Worm (Caenorhabditis elegans): ENCODE data around the gene F59B2.3.

F59B2.3 gene

DNA sequence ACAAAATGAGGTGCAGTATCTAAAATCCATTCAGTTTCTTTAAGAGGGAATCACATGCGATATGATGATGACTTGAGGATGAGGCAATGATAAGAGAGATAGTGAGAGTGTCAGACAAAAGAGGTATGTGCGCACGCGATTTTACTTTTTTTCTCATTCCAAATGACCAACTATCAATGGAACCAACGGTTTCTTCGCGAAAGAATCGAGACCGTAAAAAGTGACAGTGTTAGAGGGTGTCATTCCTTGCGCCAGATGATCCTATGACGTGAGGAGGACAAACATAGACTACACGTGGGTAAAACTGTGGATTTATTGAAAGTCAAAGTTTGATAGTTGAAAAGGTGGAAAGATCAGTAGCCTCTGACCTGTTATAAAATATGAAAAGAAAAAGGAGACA is 15.8 kb downstream of the F59B2.3 start (continued):
- TF ChIP-seq fkh-8 (tag; optimal IDR thresholded peaks at IDR 0.05) (no peak), C16A3.4 (tag; optimal IDR thresholded peaks at IDR 0.05) (peak; percentile 1), lir-3 (tag; optimal IDR thresholded peaks at IDR 0.05; ENCODE audit: poor library complexity) (peak; percentile 40), nhr-76 (tag; optimal IDR thresholded peaks at IDR 0.05) (no peak), mdl-1 (tag; optimal IDR thresholded peaks at IDR 0.05) (peak in 1 of 2 experiments; percentile 87), snpc-4 (tag; optimal IDR thresholded peaks at IDR 0.05) (no peak), nhr-85 (tag) (peak; percentile 69), blmp-1 (tag; optimal IDR thresholded peaks at IDR 0.05) (peak; percentile 97), pqm-1 (tag; optimal IDR thresholded peaks at IDR 0.05) (no peak), nhr-71 (tag; optimal IDR thresholded peaks at IDR 0.05) (peak; percentile 50), lsy-2 (tag; optimal IDR thresholded peaks at IDR 0.05) (peak in 1 of 2 experiments; percentile 46), nhr-77 (tag; optimal IDR thresholded peaks at IDR 0.05) (no peak)

DNA sequence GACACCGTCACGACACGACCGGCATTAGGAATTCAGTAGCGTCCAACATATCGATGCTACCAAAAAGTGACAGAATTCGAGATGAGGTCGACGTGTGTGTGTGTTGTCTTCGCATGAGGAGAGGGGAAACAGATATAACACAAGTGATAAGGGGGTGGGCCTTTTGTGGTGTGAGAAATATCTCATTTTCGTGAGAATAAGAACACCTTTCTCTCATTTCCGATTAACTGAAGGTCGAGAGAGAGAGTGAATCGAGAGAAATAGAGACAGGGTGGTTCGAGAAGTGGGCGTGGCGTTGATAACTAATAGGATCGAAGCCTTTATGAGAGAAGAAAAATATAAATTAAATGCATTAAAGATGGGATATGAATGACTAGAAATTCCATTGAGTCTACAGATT is 16.4 kb downstream of the F59B2.3 start:
- TF ChIP-seq isw-1 (GFP tag; IDR thresholded peaks at IDR 0.05) = no peak
- TF ChIP-seq unc-98 (GFP tag; IDR thresholded peaks at IDR 0.05) = no peak
- no peak for TF ChIP-seq C34B4.2 (tag; optimal IDR thresholded peaks at IDR 0.05)
- no peak for TF ChIP-seq pax-3 (tag; optimal IDR thresholded peaks at IDR 0.05)
- TF ChIP-seq ceh-90 (tag; optimal IDR thresholded peaks at IDR 0.05) = no peak
- no peak for TF ChIP-seq egl-27 (tag; optimal IDR thresholded peaks at IDR 0.05)
- no peak for TF ChIP-seq dpl-1 (GFP tag; optimal IDR thresholded peaks at IDR 0.05)
- TF ChIP-seq sup-37 (GFP tag; optimal IDR thresholded peaks at IDR 0.05) = no peak
- no peak for TF ChIP-seq ztf-11 (tag; optimal IDR thresholded peaks at IDR 0.05)
- no peak for TF ChIP-seq unc-130 (tag; optimal IDR thresholded peaks at IDR 0.05)
- TF ChIP-seq blmp-1 (tag; optimal IDR thresholded peaks at IDR 0.05) = peak; percentile 83
- no peak for TF ChIP-seq hpl-2 (GFP tag; optimal IDR thresholded peaks at IDR 0.05)
- TF ChIP-seq dsc-1 (tag; optimal IDR thresholded peaks at IDR 0.05) = peak; percentile 34
- TF ChIP-seq irx-1 (tag; optimal IDR thresholded peaks at IDR 0.05) = no peak
- no peak for TF ChIP-seq nhr-237 (tag; optimal IDR thresholded peaks at IDR 0.05)
- peak; percentile 33 for TF ChIP-seq snu-23 (GFP tag; optimal IDR thresholded peaks at IDR 0.05)
- peak in 3 of 6 experiments; percentile 38 to 69 (median 51) for TF ChIP-seq elt-3 (tag; optimal IDR thresholded peaks at IDR 0.05)
- peak; percentile 52 for TF ChIP-seq unc-86 (tag; optimal IDR thresholded peaks at IDR 0.05)
- TF ChIP-seq nhr-19 (GFP tag; conservative IDR thresholded peaks at IDR 0.05) = no peak
- TF ChIP-seq unc-62 (GFP tag; optimal IDR thresholded peaks at IDR 0.05) = no peak
- no peak for TF ChIP-seq pag-3 (tag; optimal IDR thresholded peaks at IDR 0.05; ENCODE audit: borderline replicate concordance, insufficient read depth)
- TF ChIP-seq nhr-71 (tag; optimal IDR thresholded peaks at IDR 0.05) = peak; percentile 29
- TF ChIP-seq lin-15B (tag; optimal IDR thresholded peaks at IDR 0.05) = no peak
- no peak for TF ChIP-seq F16B12.6 (tag; optimal IDR thresholded peaks at IDR 0.05)
- TF ChIP-seq grh-1 (GFP tag; IDR thresholded peaks at IDR 0.05) = no peak
- TF ChIP-seq lin-14 (GFP tag; optimal IDR thresholded peaks at IDR 0.05) = peak; percentile 59
- no peak for TF ChIP-seq tbx-2 (tag; optimal IDR thresholded peaks at IDR 0.05)

DNA sequence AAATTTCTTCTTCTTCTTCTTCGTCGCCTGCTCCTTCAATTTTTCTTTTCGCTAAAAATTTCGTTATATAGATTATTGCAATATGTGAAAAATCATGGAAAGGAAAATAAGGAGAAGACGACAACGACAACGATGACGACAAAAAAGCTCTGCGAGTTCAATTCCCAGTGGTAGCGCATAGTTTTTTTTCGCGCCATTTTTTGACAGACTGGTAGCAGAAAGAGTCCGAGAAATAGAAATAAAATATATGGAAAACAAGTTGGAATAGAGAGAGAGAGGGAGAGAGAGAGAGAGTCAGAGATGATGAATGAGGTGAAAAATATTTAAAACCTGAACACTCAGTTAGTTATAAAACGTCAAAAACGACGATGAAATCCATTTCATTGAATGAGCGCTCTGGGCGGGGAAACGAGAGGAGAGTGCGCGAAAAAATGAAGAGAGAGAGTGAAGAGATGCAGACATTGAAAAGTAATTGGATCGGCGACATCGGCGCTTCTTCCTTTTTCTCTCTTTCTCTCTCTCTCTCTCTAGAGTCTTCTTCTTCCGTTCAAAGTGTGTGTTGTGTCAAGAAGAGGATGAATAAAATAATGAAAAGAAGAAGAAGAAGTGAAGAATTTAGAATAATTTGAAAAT is 17.6 kb downstream of the F59B2.3 start, which contains the start of gene pde-2:
Gene pde-2 (minus strand): TSS at position 51 of the 633 bp plus-strand sequence.
- TF ChIP-seq ceh-90 (tag; optimal IDR thresholded peaks at IDR 0.05) (no peak), ztf-11 (tag; optimal IDR thresholded peaks at IDR 0.05) (no peak), unc-30 (tag; optimal IDR thresholded peaks at IDR 0.05) (no peak), isw-1 (GFP tag; IDR thresholded peaks at IDR 0.05) (no peak), ceh-82 (tag; optimal IDR thresholded peaks at IDR 0.05) (peak in 2 of 3 experiments; percentile 34 to 37), xbp-1 (tag; optimal IDR thresholded peaks at IDR 0.05) (peak; percentile 28), mdl-1 (tag; optimal IDR thresholded peaks at IDR 0.05) (peak in 1 of 2 experiments; percentile 32), nhr-85 (tag) (peak; percentile 78), snu-23 (GFP tag; optimal IDR thresholded peaks at IDR 0.05) (peak; percentile 60), mep-1 (tag; optimal IDR thresholded peaks at IDR 0.05) (peak; percentile 78), zag-1 (tag; optimal IDR thresholded peaks at IDR 0.05) (no peak), ama-1 (optimal IDR thresholded peaks at IDR 0.05) (no peak), jun-1 (tag; optimal IDR thresholded peaks at IDR 0.05) (no peak), efl-1 (optimal IDR thresholded peaks at IDR 0.05) (peak; percentile 19 to 45), efl-1 (GFP tag; optimal IDR thresholded peaks at IDR 0.05 in 1 of 2) (no peak), elt-3 (tag; optimal IDR thresholded peaks at IDR 0.05) (no peak), lin-35 (GFP tag; optimal IDR thresholded peaks at IDR 0.05) (peak; percentile 8 to 45), Y116A8C.19 (tag; optimal IDR thresholded peaks at IDR 0.05; ENCODE audit: borderline replicate concordance) (no peak), sox-4 (tag; optimal IDR thresholded peaks at IDR 0.05) (no peak), pax-3 (tag; optimal IDR thresholded peaks at IDR 0.05) (no peak), ces-1 (GFP tag; optimal IDR thresholded peaks at IDR 0.05) (no peak), grh-1 (GFP tag; IDR thresholded peaks at IDR 0.05) (no peak)
